Worm (Caenorhabditis elegans): ENCODE results near the gene ZK1240.5.

DNA sequence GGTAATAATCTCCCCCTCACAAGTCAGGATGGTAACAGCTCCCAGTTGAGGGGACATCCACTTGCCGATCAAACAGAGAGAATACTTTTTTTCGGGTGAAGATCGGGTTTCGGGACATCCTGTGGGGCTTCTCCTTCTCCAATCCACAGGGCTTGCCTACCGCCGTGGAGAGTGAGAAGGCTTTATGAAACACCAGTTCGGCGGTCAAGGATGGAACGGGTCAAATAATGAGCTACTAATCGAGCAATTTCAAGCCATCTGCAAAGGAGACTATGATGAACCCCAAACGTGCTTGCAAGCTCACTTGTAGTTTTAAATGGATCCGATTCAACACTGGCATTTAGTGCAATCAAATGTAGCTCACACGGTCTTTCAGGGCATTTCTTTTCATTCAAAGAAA lies 33.0 kb downstream of the ZK1240.5 start:
- TF ChIP-seq tra-4 (tag; optimal IDR thresholded peaks at IDR 0.05) (no peak), ceh-36 (tag; optimal IDR thresholded peaks at IDR 0.05) (no peak), ama-1 (optimal IDR thresholded peaks at IDR 0.05) (no peak), flt-1 (GFP tag; IDR thresholded peaks at IDR 0.05) (no peak), tbx-11 (GFP tag; IDR thresholded peaks at IDR 0.05) (no peak), hnd-1 (tag; optimal IDR thresholded peaks at IDR 0.05) (no peak), hmg-4 (GFP tag; optimal IDR thresholded peaks at IDR 0.05) (no peak), sea-1 (GFP tag; conservative IDR thresholded peaks at IDR 0.05) (no peak), scrt-1 (GFP tag; IDR thresholded peaks at IDR 0.05) (no peak), ets-7 (tag; optimal IDR thresholded peaks at IDR 0.05) (no peak), tbx-37 (GFP tag; conservative IDR thresholded peaks at IDR 0.05) (no peak), ceh-13 (GFP tag; optimal IDR thresholded peaks at IDR 0.05) (no peak), pes-1 (GFP tag; IDR thresholded peaks at IDR 0.05) (no peak)
